Fruit fly (Drosophila melanogaster): ENCODE measurements around the gene CG5342.
A peak's percentile ranks its signal among the peaks of the same experiment; 100 is the strongest.

The CG5342 gene

dm6 chr3R:11604654-11605436, 26.2 kb downstream of the CG5342 start (continued):
- no peak for TF ChIP-seq vnd (GFP tag; IDR thresholded peaks at IDR 0.05; ENCODE audit: partially characterized antibody)
- no peak for TF ChIP-seq CG1233 (GFP tag; optimal IDR thresholded peaks at IDR 0.05)
- TF ChIP-seq CG11456 (GFP tag; IDR thresholded peaks at IDR 0.05), result no peak
- no peak for TF ChIP-seq CrebB (tag; optimal IDR thresholded peaks at IDR 0.05)
- TF ChIP-seq tna (GFP tag; IDR thresholded peaks at IDR 0.05; ENCODE audit: partially characterized antibody), result no peak
- no peak for TF ChIP-seq fru (optimal IDR thresholded peaks at IDR 0.05)
- TF ChIP-seq Mes4 (GFP tag; optimal IDR thresholded peaks at IDR 0.05), result no peak
- TF ChIP-seq mirr (GFP tag; optimal IDR thresholded peaks at IDR 0.05), result no peak
- no peak for TF ChIP-seq tap (tag; optimal IDR thresholded peaks at IDR 0.05)
- no peak for TF ChIP-seq br (optimal IDR thresholded peaks at IDR 0.05)
- TF ChIP-seq ken (GFP tag; IDR thresholded peaks at IDR 0.05), result no peak
- TF ChIP-seq CG13424 (tag; optimal IDR thresholded peaks at IDR 0.05), result no peak
- TF ChIP-seq ara (GFP tag; IDR thresholded peaks at IDR 0.05), result no peak
- no peak for TF ChIP-seq CG9932 (GFP tag; IDR thresholded peaks at IDR 0.05)
- TF ChIP-seq Asciz (GFP tag; optimal IDR thresholded peaks at IDR 0.05), result no peak
- no peak for TF ChIP-seq Poxn (GFP tag; IDR thresholded peaks at IDR 0.05)
- peak; percentile 46 for TF ChIP-seq Hand (GFP tag; optimal IDR thresholded peaks at IDR 0.05)
- TF ChIP-seq CG9817 (tag; optimal IDR thresholded peaks at IDR 0.05), result no peak
- no peak for TF ChIP-seq YL-1 (GFP tag; optimal IDR thresholded peaks at IDR 0.05)
- no peak for TF ChIP-seq CG1647 (GFP tag; optimal IDR thresholded peaks at IDR 0.05)
- TF ChIP-seq schlank (tag; optimal IDR thresholded peaks at IDR 0.05), result no peak
- TF ChIP-seq CG2712 (tag; optimal IDR thresholded peaks at IDR 0.05), result no peak
- no peak for TF ChIP-seq Ets65A (GFP tag)
- TF ChIP-seq HmgD (GFP tag; optimal IDR thresholded peaks at IDR 0.05), result no peak
- no peak for TF ChIP-seq knrl (GFP tag; IDR thresholded peaks at IDR 0.05; ENCODE audit: partially characterized antibody)
- peak; percentile 97 to 99 for TF ChIP-seq Trl (optimal IDR thresholded peaks at IDR 0.05)
- TF ChIP-seq Trl (GFP tag; optimal IDR thresholded peaks at IDR 0.05), result peak; percentile 7
- no peak for TF ChIP-seq NC2β (GFP tag; optimal IDR thresholded peaks at IDR 0.05)
- peak; percentile 50; the same call in 1 of the 3 replicates for TF ChIP-seq Doc3 (GFP tag; IDR thresholded peaks at IDR 0.05; ENCODE audit: partially characterized antibody)
- TF ChIP-seq Deaf1 (tag; optimal IDR thresholded peaks at IDR 0.05), result peak; percentile 31
- TF ChIP-seq tll (GFP tag; optimal IDR thresholded peaks at IDR 0.05), result no peak
- no peak for TF ChIP-seq Atf-2 (GFP tag; optimal IDR thresholded peaks at IDR 0.05)
- TF ChIP-seq CG30020 (tag; optimal IDR thresholded peaks at IDR 0.05), result no peak
- TF ChIP-seq CG12942 (GFP tag; optimal IDR thresholded peaks at IDR 0.05), result no peak
- no peak for TF ChIP-seq sqz (GFP tag; optimal IDR thresholded peaks at IDR 0.05)
- TF ChIP-seq cwo (GFP tag; optimal IDR thresholded peaks at IDR 0.05), result no peak
- no peak for TF ChIP-seq Pdp1 (GFP tag; optimal IDR thresholded peaks at IDR 0.05)
- TF ChIP-seq da (GFP tag; optimal IDR thresholded peaks at IDR 0.05), result no peak
- TF ChIP-seq CG7357 (GFP tag; IDR thresholded peaks at IDR 0.05), result peak; percentile 30; the same call in 1 of the 3 replicates
- no peak for TF ChIP-seq slbo (GFP tag; IDR thresholded peaks at IDR 0.05)
- no peak for TF ChIP-seq ranshi (GFP tag; IDR thresholded peaks at IDR 0.05)
- TF ChIP-seq CG31224 (GFP tag; IDR thresholded peaks at IDR 0.05), result no peak
- no peak for TF ChIP-seq ftz-f1 (GFP tag; optimal IDR thresholded peaks at IDR 0.05)
- 0 out of 2 replicates have a peak, but pooled peaks have one; percentile 36 for TF ChIP-seq Dref (GFP tag; IDR thresholded peaks at IDR 0.05)
- TF ChIP-seq CG4328 (GFP tag; optimal IDR thresholded peaks at IDR 0.05), result no peak
- TF ChIP-seq CG1832 (GFP tag; optimal IDR thresholded peaks at IDR 0.05), result no peak
- TF ChIP-seq sisA (GFP tag; IDR thresholded peaks at IDR 0.05), result no peak
- TF ChIP-seq Dip2 (GFP tag; IDR thresholded peaks at IDR 0.05), result no peak
- TF ChIP-seq cas (GFP tag; IDR thresholded peaks at IDR 0.05), result no peak
- no peak for TF ChIP-seq CG31365 (tag; optimal IDR thresholded peaks at IDR 0.05)
- TF ChIP-seq jumu (GFP tag; optimal IDR thresholded peaks at IDR 0.05), result no peak

Data from whole organism, embryonic.